Fruit fly (Drosophila melanogaster): ENCODE data around the gene CG3176.

dm6 chrX:521683-522082 is 40.0 kb downstream of the CG3176 start:
- TF ChIP-seq MTF-1 (GFP tag; optimal IDR thresholded peaks at IDR 0.05; ENCODE audit: borderline replicate concordance) (no peak), prd (optimal IDR thresholded peaks at IDR 0.05) (no peak), prd (GFP tag; IDR thresholded peaks at IDR 0.05) (no peak), crc (GFP tag; optimal IDR thresholded peaks at IDR 0.05) (no peak), CG7372 (GFP tag; IDR thresholded peaks at IDR 0.05) (no peak), Dref (GFP tag; IDR thresholded peaks at IDR 0.05) (no peak), Sox102F (GFP tag; optimal IDR thresholded peaks at IDR 0.05) (no peak), CG10565 (GFP tag; optimal IDR thresholded peaks at IDR 0.05) (no peak), pfk (GFP tag; optimal IDR thresholded peaks at IDR 0.05) (no peak), C15 (GFP tag; IDR thresholded peaks at IDR 0.05) (no peak), CG17359 (tag; optimal IDR thresholded peaks at IDR 0.05) (no peak)

Measured in whole organism, embryonic.